Worm (Caenorhabditis elegans): ENCODE measurements around the gene F41H10.1.

The F41H10.1 gene

DNA sequence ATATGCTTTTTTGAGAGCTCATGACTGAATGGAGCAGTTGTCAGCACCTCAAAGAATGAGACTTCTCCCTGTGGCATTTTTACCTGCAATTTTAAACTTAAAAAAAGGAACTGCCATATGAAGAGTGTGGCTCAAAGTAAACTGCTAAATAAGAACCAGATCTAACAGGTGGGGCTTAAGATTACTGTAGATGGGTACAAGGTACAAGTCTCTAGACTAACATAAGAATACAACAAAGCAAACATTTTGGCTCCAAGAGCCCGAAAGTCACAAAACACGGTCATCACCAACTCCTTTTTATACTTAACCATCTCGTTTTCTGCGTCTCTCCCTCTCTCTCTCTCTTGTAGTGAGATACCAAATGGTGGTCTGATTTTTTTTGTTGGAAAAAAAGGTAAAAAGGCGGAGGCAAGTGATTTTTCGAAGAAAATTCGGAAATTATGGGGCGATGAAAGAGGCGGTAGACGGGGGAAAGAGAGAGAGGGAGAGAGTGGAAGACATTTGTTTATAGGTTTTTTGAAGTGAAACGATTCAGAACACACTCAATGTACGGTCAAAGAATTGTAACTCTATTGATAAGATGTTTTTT is 5.9 kb downstream of the F41H10.1 start, which contains the start of gene elo-6:
Gene elo-6, minus strand, starts transcription at position 83 of the 589 bp plus-strand sequence.
- no peak for TF ChIP-seq zag-1 (tag; optimal IDR thresholded peaks at IDR 0.05)
- no peak for TF ChIP-seq nhr-23 (tag; optimal IDR thresholded peaks at IDR 0.05)
- TF ChIP-seq unc-62 (GFP tag; optimal IDR thresholded peaks at IDR 0.05): no peak
- TF ChIP-seq elt-1 (tag; optimal IDR thresholded peaks at IDR 0.05): no peak
- no peak for TF ChIP-seq skn-1 (tag; optimal IDR thresholded peaks at IDR 0.05)
- no peak for TF ChIP-seq nhr-11 (tag; optimal IDR thresholded peaks at IDR 0.05)
- peak; percentile 29 for TF ChIP-seq crh-2 (tag; optimal IDR thresholded peaks at IDR 0.05)
- peak; percentile 35 for TF ChIP-seq ama-1 (optimal IDR thresholded peaks at IDR 0.05)
- no peak for TF ChIP-seq unc-39 (tag; optimal IDR thresholded peaks at IDR 0.05)
- no peak for TF ChIP-seq nhr-237 (tag; optimal IDR thresholded peaks at IDR 0.05)
- TF ChIP-seq sem-4 (tag; optimal IDR thresholded peaks at IDR 0.05): no peak
- TF ChIP-seq ztf-11 (tag; optimal IDR thresholded peaks at IDR 0.05): no peak
- no peak for TF ChIP-seq snpc-4 (tag; optimal IDR thresholded peaks at IDR 0.05)
- no peak for TF ChIP-seq nhr-12 (tag; optimal IDR thresholded peaks at IDR 0.05)
- peak; percentile 57 for TF ChIP-seq fos-1 (tag; optimal IDR thresholded peaks at IDR 0.05)
- TF ChIP-seq C34F6.9 (tag; optimal IDR thresholded peaks at IDR 0.05): no peak
- TF ChIP-seq mdl-1 (tag; optimal IDR thresholded peaks at IDR 0.05): no peak
- no peak for TF ChIP-seq unc-55 (GFP tag; optimal IDR thresholded peaks at IDR 0.05)
- peak; percentile 7 for TF ChIP-seq sma-3 (GFP tag; optimal IDR thresholded peaks at IDR 0.05)
- TF ChIP-seq nhr-10 (tag; optimal IDR thresholded peaks at IDR 0.05): no peak
- TF ChIP-seq ceh-16 (tag; optimal IDR thresholded peaks at IDR 0.05): no peak
- no peak for TF ChIP-seq lin-39 (tag; optimal IDR thresholded peaks at IDR 0.05)
- TF ChIP-seq ceh-82 (tag; optimal IDR thresholded peaks at IDR 0.05): no peak
- no peak for TF ChIP-seq lsy-2 (tag; optimal IDR thresholded peaks at IDR 0.05)
- no peak for TF ChIP-seq lin-11 (tag; optimal IDR thresholded peaks at IDR 0.05)
- no peak for TF ChIP-seq nhr-6 (tag; optimal IDR thresholded peaks at IDR 0.05)
- TF ChIP-seq nhr-129 (tag; optimal IDR thresholded peaks at IDR 0.05): peak; percentile 54
- TF ChIP-seq F13H6.1 (tag; optimal IDR thresholded peaks at IDR 0.05): peak; percentile 31
- TF ChIP-seq lin-13 (GFP tag; optimal IDR thresholded peaks at IDR 0.05): peak; percentile 1
- TF ChIP-seq R02D3.7 (tag; optimal IDR thresholded peaks at IDR 0.05): no peak

DNA sequence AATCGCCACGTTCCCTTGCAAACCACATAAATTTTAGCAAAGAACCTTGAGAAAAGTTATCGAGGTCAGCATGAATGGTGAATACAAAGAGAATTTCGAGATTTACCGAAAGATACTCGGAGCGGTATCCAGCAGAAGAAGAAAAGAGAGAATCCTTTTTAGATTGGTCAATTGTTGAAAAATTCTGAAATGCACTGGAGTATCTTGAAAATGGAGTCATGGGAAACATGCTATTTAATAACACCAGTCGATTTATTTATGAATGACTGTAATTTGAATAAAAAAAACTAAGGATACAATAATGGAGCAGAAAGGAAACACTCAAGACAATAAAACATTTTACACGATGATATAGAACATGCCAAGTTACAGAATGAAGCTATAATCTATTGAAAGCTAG is 7.2 kb downstream of the F41H10.1 start:
- TF ChIP-seq nhr-25 (tag; optimal IDR thresholded peaks at IDR 0.05) (peak; percentile 13), mab-5 (tag; optimal IDR thresholded peaks at IDR 0.05) (no peak)

DNA sequence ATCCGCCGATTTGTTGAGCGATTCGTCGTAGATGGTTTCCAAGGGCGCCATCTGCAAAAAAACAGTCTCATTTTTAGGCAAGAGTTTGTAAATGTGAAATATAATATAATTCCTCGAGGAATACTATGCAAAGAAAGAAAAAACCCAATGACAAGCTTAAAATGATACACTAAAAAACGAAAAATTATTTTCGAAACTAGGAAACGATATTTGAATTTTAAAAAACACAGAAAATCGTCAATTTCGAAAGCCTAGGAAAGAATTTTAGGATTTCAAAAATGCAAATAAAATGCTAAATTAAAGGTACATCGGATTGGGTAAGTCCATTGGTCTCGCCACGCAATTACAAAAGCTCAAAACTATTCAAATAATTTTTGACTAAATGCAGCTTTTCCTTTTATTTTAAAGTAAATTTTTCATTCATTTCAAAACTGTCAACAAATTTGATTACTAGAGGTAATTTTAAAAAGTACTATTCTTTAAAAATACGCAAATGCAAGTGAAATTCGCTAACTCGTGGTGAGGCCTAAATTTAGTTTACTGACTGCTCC is 8.9 kb downstream of the F41H10.1 start, which contains the start of the genes htp-1 and ZK616.5:
Gene htp-1, minus strand, starts transcription at position 51 of the 551 bp plus-strand sequence.
Gene ZK616.5, plus strand, starts transcription at position 423 of the 551 bp plus-strand sequence.
- TF ChIP-seq mab-5 (tag; optimal IDR thresholded peaks at IDR 0.05) (no peak), elt-1 (tag; optimal IDR thresholded peaks at IDR 0.05) (no peak), peb-1 (tag; optimal IDR thresholded peaks at IDR 0.05) (no peak), ztf-4 (tag; optimal IDR thresholded peaks at IDR 0.05) (no peak), sem-4 (tag; optimal IDR thresholded peaks at IDR 0.05) (no peak), dmd-4 (tag; optimal IDR thresholded peaks at IDR 0.05) (no peak), ZK546.5 (tag; optimal IDR thresholded peaks at IDR 0.05) (no peak), nhr-6 (tag; optimal IDR thresholded peaks at IDR 0.05) (no peak), mdl-1 (tag; optimal IDR thresholded peaks at IDR 0.05) (no peak), nhr-12 (tag; optimal IDR thresholded peaks at IDR 0.05) (no peak), nhr-23 (tag; optimal IDR thresholded peaks at IDR 0.05) (no peak), R02D3.7 (tag; optimal IDR thresholded peaks at IDR 0.05) (no peak), snpc-4 (tag; optimal IDR thresholded peaks at IDR 0.05) (no peak), gmeb-1 (tag; optimal IDR thresholded peaks at IDR 0.05) (no peak), ztf-1 (GFP tag; conservative IDR thresholded peaks at IDR 0.05) (no peak), sma-9 (GFP tag; optimal IDR thresholded peaks at IDR 0.05) (no peak), sma-9 (tag; optimal IDR thresholded peaks at IDR 0.05) (no peak), zag-1 (tag; optimal IDR thresholded peaks at IDR 0.05) (no peak), ceh-82 (tag; optimal IDR thresholded peaks at IDR 0.05) (no peak), ceh-16 (tag; optimal IDR thresholded peaks at IDR 0.05) (no peak)
